Worm (Caenorhabditis elegans) whole organism, mixed stage, embryonic: ENCODE results near the gene sra-33.

ENCODE experiments used
- blmp-1 ChIP-seq: fragments of 150-350 bp; optimal IDR thresholded peaks from 2 replicates; lab custom pipeline; 2014; ENCODE audit warnings: missing biosample characterization, missing genetic modification characterization
- ces-1 ChIP-seq: fragments of 150-350 bp; optimal IDR thresholded peaks from 2 replicates; lab custom pipeline; 2014; ENCODE audit warnings: missing biosample characterization, missing genetic modification reagents, missing genetic modification characterization
- cnd-1 ChIP-seq: fragments of 200-800 bp; sonication (Bioruptor generic); optimal IDR thresholded peaks from 2 replicates; lab custom pipeline; 2018; ENCODE audit warnings: mild to moderate bottlenecking, missing genetic modification characterization, missing compliant biosample characterization
- mep-1 ChIP-seq: fragments of 150-350 bp; optimal IDR thresholded peaks from 2 replicates; lab custom pipeline; 2017; ENCODE audit warnings: missing biosample characterization, missing genetic modification reagents, missing genetic modification characterization, inconsistent platforms
- nhr-12 ChIP-seq: fragments of 150-350 bp; optimal IDR thresholded peaks from 2 replicates; lab custom pipeline; 2014; ENCODE audit warnings: missing biosample characterization, missing genetic modification characterization
- snpc-4 ChIP-seq: fragments of 150-350 bp; optimal IDR thresholded peaks from 2 replicates; lab custom pipeline; 2014; ENCODE audit warnings: missing biosample characterization, missing genetic modification characterization
- unc-39 ChIP-seq: fragments of 150-350 bp; optimal IDR thresholded peaks from 2 replicates; lab custom pipeline; 2014; ENCODE audit warnings: missing biosample characterization, missing genetic modification characterization
- ztf-11 ChIP-seq: fragments of 150-350 bp; optimal IDR thresholded peaks from 2 replicates; lab custom pipeline; 2014; ENCODE audit warnings: missing biosample characterization, missing genetic modification characterization

- TF ChIP-seq mep-1 (tag; lab: Kevin White, UChicago): no peak
- no peak for TF ChIP-seq unc-39
- no peak for TF ChIP-seq blmp-1
- no peak for TF ChIP-seq nhr-12 (tag; lab: Kevin White, UChicago)
- TF ChIP-seq ztf-11: no peak
- TF ChIP-seq snpc-4 (tag; lab: Kevin White, UChicago): no peak
- TF ChIP-seq ces-1 (GFP tag; lab: Kevin White, UChicago): no peak
- TF ChIP-seq cnd-1 (tag; lab: Kevin White, UChicago): no peak
Observed at ce11 chrII:4527800-4528199, 9.2 kb downstream of the sra-33 start, which contains the start of gene sra-35.
